Fruit fly (Drosophila melanogaster): ENCODE measurements around the gene CG9119.

Gene CG9119

DNA sequence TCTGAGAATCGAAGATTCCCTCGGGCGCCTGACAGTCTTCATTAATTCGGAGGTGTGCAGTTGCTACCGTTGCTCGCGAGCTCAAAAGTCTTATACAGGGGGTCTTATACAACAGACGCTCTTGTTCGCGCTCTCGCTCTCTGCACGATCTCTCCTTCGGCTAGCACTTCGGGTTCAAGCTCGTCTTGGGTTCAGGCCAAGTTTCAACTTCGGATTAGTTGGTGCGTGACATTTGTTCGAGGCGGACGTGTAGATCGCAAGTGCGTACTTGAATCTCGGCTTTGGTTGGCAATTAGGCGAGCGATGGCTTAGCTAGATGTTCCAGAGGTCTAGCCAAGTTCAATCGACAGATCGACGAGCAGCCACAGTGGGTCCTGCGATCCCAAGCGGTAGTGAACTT is 3.6 kb upstream of the CG9119 start (continued):
- TF ChIP-seq exex (tag; optimal IDR thresholded peaks at IDR 0.05) = no peak
- no peak for TF ChIP-seq CG12219 (GFP tag; optimal IDR thresholded peaks at IDR 0.05)
- no peak for TF ChIP-seq Hey (tag; optimal IDR thresholded peaks at IDR 0.05)
- TF ChIP-seq chinmo (GFP tag; IDR thresholded peaks at IDR 0.05; ENCODE audit: partially characterized antibody) = peak; percentile 77; the same call in 2 of the 4 replicates
- no peak for TF ChIP-seq CG8290 (GFP tag; optimal IDR thresholded peaks at IDR 0.05)
- peak in 1 of 2 experiments; percentile 7 for TF ChIP-seq CG8290 (tag; optimal IDR thresholded peaks at IDR 0.05)
- 0 out of 2 replicates have a peak, but pooled peaks have one; percentile 32 for TF ChIP-seq unc-4 (GFP tag; IDR thresholded peaks at IDR 0.05; ENCODE audit: partially characterized antibody)
- TF ChIP-seq Ssrp (tag; optimal IDR thresholded peaks at IDR 0.05) = no peak
- no peak for TF ChIP-seq onecut (GFP tag; IDR thresholded peaks at IDR 0.05)
- TF ChIP-seq CG18764 (GFP tag; optimal IDR thresholded peaks at IDR 0.05) = no peak
- TF ChIP-seq E2f1 (GFP tag; IDR thresholded peaks at IDR 0.05) = no peak
- TF ChIP-seq Dek (tag; optimal IDR thresholded peaks at IDR 0.05) = no peak
- TF ChIP-seq CG15514 (GFP tag; optimal IDR thresholded peaks at IDR 0.05) = no peak
- no peak for TF ChIP-seq CG32532 (GFP tag; IDR thresholded peaks at IDR 0.05)
- TF ChIP-seq Hr78 (GFP tag; optimal IDR thresholded peaks at IDR 0.05) = peak in 1 of 2 experiments; percentile 65
- TF ChIP-seq pan (optimal IDR thresholded peaks at IDR 0.05) = no peak
- no peak for TF ChIP-seq pan (GFP tag; optimal IDR thresholded peaks at IDR 0.05 in 1 of 2, IDR thresholded peaks at IDR 0.05 in 1 of 2)
- no peak for TF ChIP-seq twi (tag; optimal IDR thresholded peaks at IDR 0.05)
- no peak for TF ChIP-seq disco-r (GFP tag; optimal IDR thresholded peaks at IDR 0.05)
- TF ChIP-seq CG34422 (GFP tag; IDR thresholded peaks at IDR 0.05) = 0 out of 3 replicates have a peak, but pooled peaks have one; percentile 45
- TF ChIP-seq zfh2 (GFP tag; optimal IDR thresholded peaks at IDR 0.05) = no peak
- peak; percentile 43 for TF ChIP-seq Blimp-1 (GFP tag; optimal IDR thresholded peaks at IDR 0.05)
- peak; percentile 28 for TF ChIP-seq pros (GFP tag; optimal IDR thresholded peaks at IDR 0.05)
- TF ChIP-seq CG13287 (GFP tag; IDR thresholded peaks at IDR 0.05; ENCODE audit: partially characterized antibody) = peak; percentile 32; the same call in 1 of the 2 replicates
- peak; percentile 51 for TF ChIP-seq Med (GFP tag)
- no peak for TF ChIP-seq CG7786 (GFP tag; optimal IDR thresholded peaks at IDR 0.05)
- TF ChIP-seq mam (GFP tag; optimal IDR thresholded peaks at IDR 0.05) = no peak
- TF ChIP-seq dimm (GFP tag; IDR thresholded peaks at IDR 0.05) = no peak
- TF ChIP-seq Eip74EF (GFP tag; optimal IDR thresholded peaks at IDR 0.05) = no peak
- 0 out of 2 replicates have a peak, but pooled peaks have one; percentile 25 for TF ChIP-seq bbx (GFP tag; IDR thresholded peaks at IDR 0.05; ENCODE audit: partially characterized antibody)
- no peak for TF ChIP-seq CG10979 (tag; optimal IDR thresholded peaks at IDR 0.05)
- no peak for TF ChIP-seq CG9797 (GFP tag; optimal IDR thresholded peaks at IDR 0.05)
- no peak for TF ChIP-seq ara (GFP tag; IDR thresholded peaks at IDR 0.05)
- no peak for TF ChIP-seq ssp (GFP tag; IDR thresholded peaks at IDR 0.05)
- no peak for TF ChIP-seq ac (GFP tag; optimal IDR thresholded peaks at IDR 0.05)
- no peak for TF ChIP-seq CG7745 (tag; optimal IDR thresholded peaks at IDR 0.05)
- TF ChIP-seq CG34224 (GFP tag; IDR thresholded peaks at IDR 0.05; ENCODE audit: partially characterized antibody) = no peak
- no peak for TF ChIP-seq Myb (GFP tag; optimal IDR thresholded peaks at IDR 0.05)
- TF ChIP-seq dpn (GFP tag; optimal IDR thresholded peaks at IDR 0.05) = no peak
- TF ChIP-seq CG17802 (tag; optimal IDR thresholded peaks at IDR 0.05) = no peak
- TF ChIP-seq Bgb (GFP tag; IDR thresholded peaks at IDR 0.05; ENCODE audit: partially characterized antibody) = 0 out of 2 replicates have a peak, but pooled peaks have one; percentile 17
- TF ChIP-seq grau (tag; optimal IDR thresholded peaks at IDR 0.05) = no peak
- peak; percentile 84 for TF ChIP-seq Jarid2 (GFP tag; optimal IDR thresholded peaks at IDR 0.05)
- TF ChIP-seq C15 (GFP tag; IDR thresholded peaks at IDR 0.05) = no peak
- no peak for TF ChIP-seq amos (GFP tag; IDR thresholded peaks at IDR 0.05; ENCODE audit: partially characterized antibody)
- TF ChIP-seq sob (GFP tag; IDR thresholded peaks at IDR 0.05) = no peak
- no peak for TF ChIP-seq Rfx (GFP tag; IDR thresholded peaks at IDR 0.05)
- peak; percentile 28 for TF ChIP-seq bcd (GFP tag; optimal IDR thresholded peaks at IDR 0.05)
- no peak for TF ChIP-seq luna (GFP tag; optimal IDR thresholded peaks at IDR 0.05)
- TF ChIP-seq sug (tag; optimal IDR thresholded peaks at IDR 0.05) = no peak
